Fruit fly (Drosophila melanogaster): ENCODE results near the gene CG34355.

Gene CG34355

DNA sequence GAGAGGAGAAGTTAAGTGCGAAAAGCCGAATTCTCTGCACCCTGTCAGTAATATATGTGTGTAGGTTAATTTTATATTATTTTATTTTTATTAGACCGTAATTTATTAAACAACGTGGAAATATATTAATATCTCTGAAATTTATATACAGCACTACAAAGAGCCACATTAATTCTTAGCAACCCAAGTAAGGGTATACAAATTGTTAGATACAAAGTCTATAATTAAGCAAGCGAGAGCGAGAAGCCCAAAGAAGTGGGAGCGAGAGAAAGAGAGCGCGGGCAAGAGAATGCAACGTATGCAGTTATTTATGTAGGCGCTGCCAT, 83.4 kb downstream of the CG34355 start (continued):
- TF ChIP-seq nerfin-1 (tag; optimal IDR thresholded peaks at IDR 0.05) (peak; percentile 92), CG11504 (tag; optimal IDR thresholded peaks at IDR 0.05) (peak; percentile 93), ara (GFP tag; IDR thresholded peaks at IDR 0.05) (peak; percentile 97), CG4328 (GFP tag; optimal IDR thresholded peaks at IDR 0.05) (peak; percentile 66), ERR (GFP tag; optimal IDR thresholded peaks at IDR 0.05) (no peak), Adf1 (GFP tag; IDR thresholded peaks at IDR 0.05) (0 out of 2 replicates have a peak, but pooled peaks have one; percentile 16), ase (GFP tag; IDR thresholded peaks at IDR 0.05) (peak; percentile 90), Hsf (GFP tag; optimal IDR thresholded peaks at IDR 0.05) (peak; percentile 75), mam (GFP tag; optimal IDR thresholded peaks at IDR 0.05) (peak; percentile 36), Xbp1 (GFP tag; optimal IDR thresholded peaks at IDR 0.05) (peak; percentile 92), sna (GFP tag; IDR thresholded peaks at IDR 0.05; ENCODE audit: partially characterized antibody) (no peak), da (GFP tag; optimal IDR thresholded peaks at IDR 0.05) (no peak), jumu (GFP tag; optimal IDR thresholded peaks at IDR 0.05) (no peak), CG14441 (GFP tag; IDR thresholded peaks at IDR 0.05) (peak; percentile 90), HLH3B (GFP tag; IDR thresholded peaks at IDR 0.05) (peak; percentile 94), emc (GFP tag; optimal IDR thresholded peaks at IDR 0.05) (no peak), CG2202 (tag; optimal IDR thresholded peaks at IDR 0.05) (peak; percentile 96), br (optimal IDR thresholded peaks at IDR 0.05) (no peak), sd (tag; optimal IDR thresholded peaks at IDR 0.05) (peak; percentile 65), ham (GFP tag; IDR thresholded peaks at IDR 0.05) (no peak), CG12942 (GFP tag; optimal IDR thresholded peaks at IDR 0.05) (peak; percentile 84), h (optimal IDR thresholded peaks at IDR 0.05) (no peak), CG12219 (GFP tag; optimal IDR thresholded peaks at IDR 0.05) (peak; percentile 88), CG10366 (GFP tag; IDR thresholded peaks at IDR 0.05) (peak; percentile 93), CG34422 (GFP tag; IDR thresholded peaks at IDR 0.05) (peak; percentile 96), vnd (GFP tag; IDR thresholded peaks at IDR 0.05; ENCODE audit: partially characterized antibody) (no peak), CG6683 (GFP tag; optimal IDR thresholded peaks at IDR 0.05) (peak; percentile 63), CG7786 (GFP tag; optimal IDR thresholded peaks at IDR 0.05) (no peak), CG33213 (GFP tag; optimal IDR thresholded peaks at IDR 0.05) (no peak), CG4282 (GFP tag; optimal IDR thresholded peaks at IDR 0.05) (no peak), peb (GFP tag; IDR thresholded peaks at IDR 0.05) (peak; percentile 90), CG11398 (GFP tag; optimal IDR thresholded peaks at IDR 0.05) (no peak), CG9437 (GFP tag; optimal IDR thresholded peaks at IDR 0.05) (peak; percentile 84), CG16863 (GFP tag; optimal IDR thresholded peaks at IDR 0.05) (peak; percentile 27), dysf (GFP tag; IDR thresholded peaks at IDR 0.05) (peak; percentile 89), CG17829 (tag; optimal IDR thresholded peaks at IDR 0.05) (peak; percentile 98), CG4424 (GFP tag; optimal IDR thresholded peaks at IDR 0.05) (peak; percentile 93), gcm (GFP tag; optimal IDR thresholded peaks at IDR 0.05) (peak; percentile 96), CG3838 (GFP tag; optimal IDR thresholded peaks at IDR 0.05) (peak; percentile 49), lola (GFP tag; optimal IDR thresholded peaks at IDR 0.05) (peak in 1 of 3 experiments; percentile 98), CG17361 (GFP tag; IDR thresholded peaks at IDR 0.05) (peak; percentile 93), TFAM (GFP tag; optimal IDR thresholded peaks at IDR 0.05) (peak; percentile 76), ken (GFP tag; IDR thresholded peaks at IDR 0.05) (peak; percentile 93), Hr39 (optimal IDR thresholded peaks at IDR 0.05) (no peak), CG32767 (GFP tag; IDR thresholded peaks at IDR 0.05) (peak; percentile 92), CG8359 (GFP tag; optimal IDR thresholded peaks at IDR 0.05; ENCODE audit: borderline replicate concordance) (peak; percentile 88), Camta (GFP tag; optimal IDR thresholded peaks at IDR 0.05) (peak; percentile 42), CG13624 (GFP tag; optimal IDR thresholded peaks at IDR 0.05) (peak; percentile 24), CG12236 (GFP tag; optimal IDR thresholded peaks at IDR 0.05) (peak; percentile 11), CG12744 (GFP tag; optimal IDR thresholded peaks at IDR 0.05) (no peak), tin (GFP tag; optimal IDR thresholded peaks at IDR 0.05) (peak; percentile 92), mirr (GFP tag; optimal IDR thresholded peaks at IDR 0.05) (no peak), gem (tag; optimal IDR thresholded peaks at IDR 0.05) (peak; percentile 98)

Measured in whole organism, embryonic.